Worm (Caenorhabditis elegans): ENCODE measurements around the gene fbxa-102.

fbxa-102 gene

DNA sequence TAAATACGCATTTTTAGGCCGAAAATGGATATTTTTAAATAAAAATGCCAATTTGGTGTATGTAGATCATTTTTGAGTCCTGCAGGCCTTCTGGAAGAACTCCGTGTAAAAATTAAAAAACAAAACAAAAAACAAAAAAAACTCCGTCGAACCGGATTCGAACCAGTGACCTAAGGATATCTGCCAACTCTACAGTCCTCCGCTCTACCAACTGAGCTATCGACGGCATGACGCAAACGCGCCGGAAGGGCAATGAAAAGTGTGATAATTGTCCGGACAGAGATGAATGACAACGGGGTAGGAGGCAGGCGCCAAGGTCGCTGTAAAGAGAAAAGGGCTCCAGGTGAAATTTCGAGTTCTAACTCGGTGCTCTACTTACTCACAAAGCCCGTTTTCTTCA lies 48.7 kb upstream of the fbxa-102 start (continued):
- TF ChIP-seq nhr-120 (GFP tag; IDR thresholded peaks at IDR 0.05) (0 out of 2 replicates have a peak, but pooled peaks have one; percentile 67), mes-4 (tag; optimal IDR thresholded peaks at IDR 0.05) (no peak), Y95B8A.8 (GFP tag; IDR thresholded peaks at IDR 0.05) (no peak), ztf-6 (GFP tag; IDR thresholded peaks at IDR 0.05) (no peak), mel-28 (tag; optimal IDR thresholded peaks at IDR 0.05; ENCODE audit: borderline replicate concordance) (no peak), him-1 (tag; optimal IDR thresholded peaks at IDR 0.05) (peak; percentile 36), F37B4.10 (GFP tag; IDR thresholded peaks at IDR 0.05) (no peak), lsl-1 (GFP tag; optimal IDR thresholded peaks at IDR 0.05) (no peak), K11D2.4 (GFP tag; IDR thresholded peaks at IDR 0.05) (no peak), rpc-1 (optimal IDR thresholded peaks at IDR 0.05) (peak; percentile 63), rpc-1 (tag; optimal IDR thresholded peaks at IDR 0.05) (peak; percentile 82), tbp1 (GFP tag; optimal IDR thresholded peaks at IDR 0.05) (peak; percentile 90), attf-5 (GFP tag; optimal IDR thresholded peaks at IDR 0.05) (no peak), F57C9.4 (tag; optimal IDR thresholded peaks at IDR 0.05) (no peak), let-526 (GFP tag; IDR thresholded peaks at IDR 0.05) (no peak), aptf-3 (GFP tag; IDR thresholded peaks at IDR 0.05) (no peak), chd-7 (tag; optimal IDR thresholded peaks at IDR 0.05) (no peak), lin-54 (GFP tag; optimal IDR thresholded peaks at IDR 0.05) (no peak), somi-1 (GFP tag; optimal IDR thresholded peaks at IDR 0.05) (no peak), xnd-1 (tag; optimal IDR thresholded peaks at IDR 0.05) (no peak), tlf-1 (GFP tag; optimal IDR thresholded peaks at IDR 0.05) (no peak), ZK185.1 (tag; optimal IDR thresholded peaks at IDR 0.05; ENCODE audit: poor library complexity, severe bottlenecking) (no peak), F33H1.4 (GFP tag; IDR thresholded peaks at IDR 0.05) (no peak), ccch-3 (GFP tag; optimal IDR thresholded peaks at IDR 0.05) (no peak), pbrm-1 (GFP tag; IDR thresholded peaks at IDR 0.05) (peak; percentile 56; the same call in 1 of the 2 replicates), T07F8.4 (tag; optimal IDR thresholded peaks at IDR 0.05) (no peak), C06A6.2 (GFP tag; conservative IDR thresholded peaks at IDR 0.05) (no peak), sea-2 (GFP tag; IDR thresholded peaks at IDR 0.05) (no peak), bed-2 (GFP tag; IDR thresholded peaks at IDR 0.05) (no peak), die-1 (tag; optimal IDR thresholded peaks at IDR 0.05) (peak; percentile 68), nhr-179 (tag; optimal IDR thresholded peaks at IDR 0.05) (no peak), F57A8.1 (GFP tag; optimal IDR thresholded peaks at IDR 0.05) (no peak), ztf-25 (GFP tag; IDR thresholded peaks at IDR 0.05) (0 out of 2 replicates have a peak, but pooled peaks have one; percentile 57), ztf-18 (tag; optimal IDR thresholded peaks at IDR 0.05) (no peak), lir-1 (GFP tag; conservative IDR thresholded peaks at IDR 0.05) (no peak), lin-26 (GFP tag; IDR thresholded peaks at IDR 0.05) (peak; percentile 69), T26A5.8 (tag; optimal IDR thresholded peaks at IDR 0.05) (no peak), mxl-1 (tag; optimal IDR thresholded peaks at IDR 0.05) (no peak), zfh-2 (GFP tag; conservative IDR thresholded peaks at IDR 0.05) (no peak), snpc-1.3 (tag; optimal IDR thresholded peaks at IDR 0.05; ENCODE audit: insufficient read depth) (no peak), efl-1 (GFP tag; optimal IDR thresholded peaks at IDR 0.05) (no peak), F10E7.11 (tag; optimal IDR thresholded peaks at IDR 0.05) (no peak), sptf-2 (GFP tag; optimal IDR thresholded peaks at IDR 0.05) (no peak), madf-10 (tag; optimal IDR thresholded peaks at IDR 0.05) (no peak), F22D6.2 (tag; optimal IDR thresholded peaks at IDR 0.05) (no peak), Y53F4B.3 (GFP tag; IDR thresholded peaks at IDR 0.05) (no peak), K12H6.12 (tag; optimal IDR thresholded peaks at IDR 0.05) (no peak), ceh-58 (GFP tag; IDR thresholded peaks at IDR 0.05) (no peak), hsf-1 (GFP tag; IDR thresholded peaks at IDR 0.05) (no peak), ceh-91 (GFP tag; IDR thresholded peaks at IDR 0.05) (no peak), hlh-26 (GFP tag; conservative IDR thresholded peaks at IDR 0.05) (no peak)

Data from whole organism, young adult.